Fruit fly (Drosophila melanogaster) whole organism, prepupa: Measurements from ENCODE around the gene CG31797.

Source experiments
- Blimp-1 ChIP-seq: fragments of 200-800 bp; sonication (Bioruptor generic); optimal IDR thresholded peaks from 3 replicates; lab custom pipeline; 2017; ENCODE audit warnings: missing biosample characterization, missing genetic modification characterization, mild to moderate bottlenecking, moderate library complexity, missing genetic modification reagents
- CG10631 ChIP-seq: fragments of 200-800 bp; sonication (Bioruptor generic); optimal IDR thresholded peaks from 2 replicates; lab custom pipeline; 2016; ENCODE audit warnings: missing biosample characterization, missing genetic modification characterization
- CG10669 ChIP-seq: fragments of 200-800 bp; sonication (Bioruptor generic); optimal IDR thresholded peaks from 3 replicates; lab custom pipeline; 2018; ENCODE audit warnings: missing biosample characterization, mild to moderate bottlenecking, missing genetic modification characterization, moderate library complexity
- CG11762 ChIP-seq: fragments of 200-800 bp; sonication (Bioruptor generic); optimal IDR thresholded peaks from 3 replicates; lab custom pipeline; 2016; ENCODE audit warnings: missing biosample characterization, missing genetic modification characterization; ENCODE audit not compliant: insufficient read depth
- CG11902 ChIP-seq: fragments of 200-800 bp; sonication (Bioruptor generic); optimal IDR thresholded peaks from 3 replicates; lab custom pipeline; 2016; ENCODE audit warnings: missing biosample characterization, missing genetic modification characterization
- CG15336 ChIP-seq: fragments of 200-800 bp; sonication (Bioruptor generic); IDR thresholded peaks from 2 replicates; pipeline ENCODE4 v1.3.6; 2022; ENCODE audit warnings: missing biosample characterization, missing genetic modification characterization
- CG1621 ChIP-seq: fragments of 200-800 bp; sonication (Bioruptor generic); optimal IDR thresholded peaks from 3 replicates; lab custom pipeline; 2018; ENCODE audit warnings: missing biosample characterization, mild to moderate bottlenecking, missing genetic modification characterization
- CG16779 ChIP-seq: fragments of 200-800 bp; sonication (Bioruptor generic); optimal IDR thresholded peaks from 3 replicates; lab custom pipeline; 2017; ENCODE audit warnings: missing biosample characterization, mild to moderate bottlenecking, missing genetic modification characterization
- CG3032 ChIP-seq: fragments of 200-800 bp; optimal IDR thresholded peaks from 2 replicates; lab custom pipeline; 2019; ENCODE audit warnings: missing biosample characterization, mild to moderate bottlenecking, missing genetic modification characterization, moderate library complexity
- CG32006 ChIP-seq: fragments of 200-800 bp; sonication (Bioruptor generic); optimal IDR thresholded peaks from 3 replicates; lab custom pipeline; 2017; ENCODE audit warnings: missing biosample characterization, mild to moderate bottlenecking, missing genetic modification characterization
- CG34406 ChIP-seq: fragments of 200-800 bp; sonication (Bioruptor generic); optimal IDR thresholded peaks from 3 replicates; lab custom pipeline; 2016; ENCODE audit warnings: missing biosample characterization, missing genetic modification characterization
- CG3919 ChIP-seq: fragments of 200-800 bp; sonication (Bioruptor generic); optimal IDR thresholded peaks from 3 replicates; lab custom pipeline; 2016; ENCODE audit warnings: missing biosample characterization, missing genetic modification characterization
- CG4318 ChIP-seq: fragments of 200-800 bp; sonication (Bioruptor generic); optimal IDR thresholded peaks from 3 replicates; lab custom pipeline; 2017; ENCODE audit warnings: missing biosample characterization, mild to moderate bottlenecking, missing genetic modification characterization
- CG6163 ChIP-seq: fragments of 200-800 bp; sonication (Bioruptor generic); IDR thresholded peaks from 3 replicates; pipeline ENCODE4 v1.3.6; 2022; ENCODE audit warnings: missing biosample characterization, missing genetic modification characterization
- CG6276 ChIP-seq: fragments of 200-800 bp; sonication (Bioruptor generic); optimal IDR thresholded peaks from 2 replicates; lab custom pipeline; 2017; ENCODE audit warnings: missing biosample characterization, mild to moderate bottlenecking, missing genetic modification characterization
- CG6792 ChIP-seq: fragments of 200-800 bp; sonication (Bioruptor generic); optimal IDR thresholded peaks from 3 replicates; lab custom pipeline; 2016; ENCODE audit warnings: missing biosample characterization, missing genetic modification characterization
- CG6808 ChIP-seq: fragments of 200-800 bp; sonication (Bioruptor generic); optimal IDR thresholded peaks from 3 replicates; lab custom pipeline; 2017; ENCODE audit warnings: missing biosample characterization, missing genetic modification characterization, mild to moderate bottlenecking, moderate library complexity, missing genetic modification reagents
- CG6854 ChIP-seq: fragments of 200-800 bp; sonication (Bioruptor generic); optimal IDR thresholded peaks from 2 replicates; lab custom pipeline; 2017; ENCODE audit warnings: missing biosample characterization, mild to moderate bottlenecking, missing genetic modification characterization
- CG7368 ChIP-seq: fragments of 200-800 bp; sonication (Bioruptor generic); optimal IDR thresholded peaks from 3 replicates; lab custom pipeline; 2016; ENCODE audit warnings: missing biosample characterization, missing genetic modification characterization
- CG8119 ChIP-seq: fragments of 200-800 bp; sonication (Bioruptor generic); IDR thresholded peaks from 3 replicates; pipeline ENCODE4 v1.3.6; 2022; ENCODE audit warnings: missing biosample characterization, missing genetic modification characterization
- CG8632 ChIP-seq: fragments of 200-800 bp; sonication (Bioruptor generic); optimal IDR thresholded peaks from 3 replicates; lab custom pipeline; 2016; ENCODE audit warnings: missing biosample characterization, missing genetic modification characterization
- CG9139 ChIP-seq: fragments of 200-800 bp; sonication (Bioruptor generic); optimal IDR thresholded peaks from 3 replicates; lab custom pipeline; 2017; ENCODE audit warnings: missing biosample characterization, mild to moderate bottlenecking, missing genetic modification characterization
- Eip75B ChIP-seq: fragments of 200-800 bp; sonication (Bioruptor generic); optimal IDR thresholded peaks from 3 replicates; lab custom pipeline; 2016; ENCODE audit warnings: missing biosample characterization, missing genetic modification characterization
- Eip78C ChIP-seq: fragments of 200-800 bp; sonication (Bioruptor generic); peaks from one replicate; lab custom pipeline; 2016; ENCODE audit warnings: missing biosample characterization, missing genetic modification characterization
- Eip93F ChIP-seq: fragments of 200-800 bp; sonication (Bioruptor generic); optimal IDR thresholded peaks from 2 replicates; lab custom pipeline; 2016; ENCODE audit warnings: missing biosample characterization, mild to moderate bottlenecking, missing genetic modification characterization
- Ets96B ChIP-seq: fragments of 200-800 bp; optimal IDR thresholded peaks from 2 replicates; lab custom pipeline; 2019; ENCODE audit warnings: missing biosample characterization, mild to moderate bottlenecking, missing genetic modification characterization, moderate library complexity
- Gug ChIP-seq: fragments of 200-800 bp; sonication (Bioruptor generic); IDR thresholded peaks from 2 replicates; pipeline ENCODE4 v1.3.6; 2022; ENCODE audit warnings: missing biosample characterization, missing genetic modification characterization
- Hr38 ChIP-seq: sonication (Bioruptor generic); optimal IDR thresholded peaks from 2 replicates; lab custom pipeline; 2016; ENCODE audit warnings: missing biosample characterization, missing genetic modification characterization
- Hr39 ChIP-seq: fragments of 200-800 bp; sonication (Bioruptor generic); optimal IDR thresholded peaks from 2 replicates; lab custom pipeline; 2016; ENCODE audit warnings: missing biosample characterization, missing genetic modification characterization
- Hr4 ChIP-seq: fragments of 200-800 bp; sonication (Bioruptor generic); optimal IDR thresholded peaks from 3 replicates; lab custom pipeline; 2016; ENCODE audit warnings: missing biosample characterization, missing genetic modification characterization
- Met ChIP-seq: fragments of 200-800 bp; sonication (Bioruptor generic); optimal IDR thresholded peaks from 3 replicates; lab custom pipeline; 2016; ENCODE audit warnings: missing biosample characterization, missing genetic modification characterization
- OdsH ChIP-seq: fragments of 200-800 bp; sonication (Bioruptor generic); optimal IDR thresholded peaks from 3 replicates; lab custom pipeline; 2016; ENCODE audit warnings: missing biosample characterization, missing genetic modification characterization
- Sox102F ChIP-seq: fragments of 200-800 bp; sonication (Bioruptor generic); optimal IDR thresholded peaks from 2 replicates; lab custom pipeline; 2016; ENCODE audit warnings: missing biosample characterization, mild to moderate bottlenecking, missing genetic modification characterization
- Sox14 ChIP-seq: fragments of 200-800 bp; sonication (Bioruptor generic); optimal IDR thresholded peaks from 3 replicates; lab custom pipeline; 2016; ENCODE audit warnings: missing biosample characterization, missing genetic modification characterization
- achi ChIP-seq: fragments of 200-800 bp; sonication (Bioruptor generic); optimal IDR thresholded peaks from 3 replicates; lab custom pipeline; 2016; ENCODE audit warnings: missing biosample characterization, missing genetic modification characterization
- acj6 ChIP-seq: fragments of 200-800 bp; sonication (Bioruptor generic); optimal IDR thresholded peaks from 3 replicates; lab custom pipeline; 2016; ENCODE audit warnings: missing biosample characterization, missing genetic modification characterization
- cyc ChIP-seq: fragments of 200-800 bp; sonication (Bioruptor generic); optimal IDR thresholded peaks from 3 replicates; lab custom pipeline; 2016; ENCODE audit warnings: missing biosample characterization, missing genetic modification characterization
- dac ChIP-seq: fragments of 200-800 bp; sonication (Bioruptor generic); optimal IDR thresholded peaks from 2 replicates; lab custom pipeline; 2017; ENCODE audit warnings: missing biosample characterization, mild to moderate bottlenecking, missing genetic modification characterization
- dsx ChIP-seq: fragments of 200-800 bp; optimal IDR thresholded peaks from 3 replicates; lab custom pipeline; 2019; ENCODE audit warnings: missing biosample characterization, mild to moderate bottlenecking, missing genetic modification characterization, moderate library complexity; ENCODE audit not compliant: poor library complexity, severe bottlenecking
- eg ChIP-seq: fragments of 200-800 bp; sonication (Bioruptor generic); IDR thresholded peaks from 3 replicates; pipeline ENCODE4 v1.3.6; 2022; ENCODE audit warnings: missing biosample characterization, missing genetic modification characterization
- esn ChIP-seq: fragments of 200-800 bp; sonication (Bioruptor generic); optimal IDR thresholded peaks from 2 replicates; lab custom pipeline; 2016; ENCODE audit warnings: missing biosample characterization, mild to moderate bottlenecking, missing genetic modification characterization, moderate library complexity
- fd59A ChIP-seq: fragments of 200-800 bp; sonication (Bioruptor generic); optimal IDR thresholded peaks from 2 replicates; lab custom pipeline; 2017; ENCODE audit warnings: missing biosample characterization, mild to moderate bottlenecking, missing genetic modification characterization, missing genetic modification reagents
- fd85E ChIP-seq: fragments of 200-800 bp; sonication (Bioruptor generic); optimal IDR thresholded peaks from 3 replicates; lab custom pipeline; 2016; ENCODE audit warnings: missing biosample characterization, missing genetic modification characterization
- fkh ChIP-seq: fragments of 200-800 bp; sonication (Bioruptor generic); optimal IDR thresholded peaks from 3 replicates; lab custom pipeline; 2017; ENCODE audit warnings: missing biosample characterization, mild to moderate bottlenecking, missing genetic modification characterization, moderate library complexity
- net ChIP-seq: fragments of 200-800 bp; sonication (Bioruptor generic); optimal IDR thresholded peaks from 3 replicates; lab custom pipeline; 2016; ENCODE audit warnings: missing biosample characterization, missing genetic modification characterization
- pdm3 ChIP-seq: fragments of 200-800 bp; sonication (Bioruptor generic); optimal IDR thresholded peaks from 3 replicates; lab custom pipeline; 2016; ENCODE audit warnings: missing biosample characterization, missing genetic modification characterization
- salr ChIP-seq, 2 experiments: fragments of 200-800 bp; sonication (Bioruptor generic); optimal IDR thresholded peaks; 3 replicates each; lab custom pipeline; 2016 to 2018; ENCODE audit warnings: missing biosample characterization in 2 of 2, missing genetic modification characterization in 2 of 2, mild to moderate bottlenecking in 1 of 2
- ss ChIP-seq, 2 experiments: fragments of 200-800 bp; sonication (Bioruptor generic); optimal IDR thresholded peaks; 2 replicates in 1 of 2; 3 replicates in 1 of 2; lab custom pipeline; 2017 to 2018; ENCODE audit warnings: mild to moderate bottlenecking in 2 of 2, missing biosample characterization in 2 of 2, missing genetic modification characterization in 2 of 2, moderate library complexity in 1 of 2
- svp ChIP-seq: fragments of 200-800 bp; sonication (Bioruptor generic); peaks from one replicate; lab custom pipeline; 2016; ENCODE audit warnings: missing biosample characterization, missing genetic modification characterization
- topi ChIP-seq: fragments of 200-800 bp; sonication (Bioruptor generic); optimal IDR thresholded peaks from 3 replicates; lab custom pipeline; 2016; ENCODE audit warnings: missing biosample characterization, missing genetic modification characterization
- vri ChIP-seq: fragments of 200-800 bp; sonication (Bioruptor generic); optimal IDR thresholded peaks from 3 replicates; lab custom pipeline; 2016; ENCODE audit warnings: missing biosample characterization, mild to moderate bottlenecking, missing genetic modification characterization

The CG31797 gene

dm6 chr2L:19285507-19285906 is 23.5 kb upstream of the CG31797 start:
- TF ChIP-seq fkh: no peak
- TF ChIP-seq net (GFP tag; lab: Kevin White, UChicago): no peak
- no peak for TF ChIP-seq CG6163 (GFP tag; lab: Robert Waterston, UW)
- no peak for TF ChIP-seq CG3032
- TF ChIP-seq CG1621 (tag; lab: Kevin White, UChicago): no peak
- no peak for TF ChIP-seq Hr38 (GFP tag; lab: Kevin White, UChicago)
- no peak for TF ChIP-seq vri
- no peak for TF ChIP-seq dac (GFP tag; lab: Kevin White, UChicago)
- no peak for TF ChIP-seq CG4318 (GFP tag; lab: Kevin White, UChicago)
- TF ChIP-seq topi (GFP tag; lab: Kevin White, UChicago): no peak
- peak; percentile 47 for TF ChIP-seq Eip78C (GFP tag; lab: Kevin White, UChicago)
- no peak for TF ChIP-seq CG10669
- TF ChIP-seq achi (GFP tag; lab: Kevin White, UChicago): no peak
- TF ChIP-seq Hr4 (GFP tag; lab: Kevin White, UChicago): peak; percentile 4
- no peak for TF ChIP-seq OdsH (GFP tag; lab: Kevin White, UChicago)
- no peak for TF ChIP-seq CG11762
- TF ChIP-seq acj6 (GFP tag; lab: Kevin White, UChicago): peak; percentile 3
- TF ChIP-seq Ets96B: peak; percentile 25
- TF ChIP-seq CG34406 (GFP tag; lab: Kevin White, UChicago): no peak
- no peak for TF ChIP-seq CG6854 (GFP tag; lab: Kevin White, UChicago)
- TF ChIP-seq fd59A: no peak
- no peak for TF ChIP-seq cyc (GFP tag; lab: Kevin White, UChicago)
- no peak for TF ChIP-seq ss (GFP tag; optimal IDR thresholded peaks at IDR 0.05; lab: Kevin White, UChicago)
- no peak for TF ChIP-seq CG7368 (GFP tag; lab: Kevin White, UChicago)
- TF ChIP-seq CG11902: no peak
- no peak for TF ChIP-seq salr (GFP tag; optimal IDR thresholded peaks at IDR 0.05; lab: Kevin White, UChicago)
- TF ChIP-seq eg: 0 out of 3 replicates have a peak, but pooled peaks have one; percentile 15
- TF ChIP-seq CG8119 (GFP tag; lab: Robert Waterston, UW): no peak
- no peak for TF ChIP-seq Gug (GFP tag; lab: Robert Waterston, UW)
- TF ChIP-seq Blimp-1 (GFP tag; lab: Kevin White, UChicago): no peak
- no peak for TF ChIP-seq Eip75B
- TF ChIP-seq CG9139: no peak
- no peak for TF ChIP-seq CG6792 (GFP tag; lab: Kevin White, UChicago)
- peak; percentile 25 for TF ChIP-seq CG32006 (GFP tag; lab: Kevin White, UChicago)
- TF ChIP-seq Hr39 (GFP tag; lab: Kevin White, UChicago): no peak
- no peak for TF ChIP-seq CG8632 (GFP tag; lab: Kevin White, UChicago)
- TF ChIP-seq fd85E (GFP tag; lab: Kevin White, UChicago): no peak
- peak; percentile 7 for TF ChIP-seq CG10631
- no peak for TF ChIP-seq CG6276
- no peak for TF ChIP-seq dsx (GFP tag; lab: Kevin White, UChicago)
- no peak for TF ChIP-seq Eip93F (GFP tag; lab: Kevin White, UChicago)
- no peak for TF ChIP-seq CG15336 (GFP tag; lab: Robert Waterston, UW)
- TF ChIP-seq Sox14 (GFP tag; lab: Kevin White, UChicago): no peak

- peak; percentile 15 for TF ChIP-seq Sox14 (GFP tag; lab: Kevin White, UChicago)
- TF ChIP-seq Ets96B: peak; percentile 34
- TF ChIP-seq CG8632 (GFP tag; lab: Kevin White, UChicago): peak; percentile 3
- TF ChIP-seq CG11762: no peak
- peak; percentile 81 for TF ChIP-seq Eip78C (GFP tag; lab: Kevin White, UChicago)
- TF ChIP-seq CG32006 (GFP tag; lab: Kevin White, UChicago): peak; percentile 59
- peak; percentile 52 for TF ChIP-seq Met
- peak; percentile 18 for TF ChIP-seq CG4318 (GFP tag; lab: Kevin White, UChicago)
- peak; percentile 15 for TF ChIP-seq CG3919 (GFP tag; lab: Kevin White, UChicago)
- peak; percentile 3 for TF ChIP-seq CG16779 (tag; lab: Kevin White, UChicago)
- TF ChIP-seq OdsH (GFP tag; lab: Kevin White, UChicago): peak; percentile 11
- TF ChIP-seq svp (GFP tag; lab: Kevin White, UChicago): peak; percentile 61
- TF ChIP-seq net (GFP tag; lab: Kevin White, UChicago): no peak
- TF ChIP-seq CG6808 (GFP tag; lab: Kevin White, UChicago): peak; percentile 29
- TF ChIP-seq pdm3: peak; percentile 15
- no peak for TF ChIP-seq Gug (GFP tag; lab: Robert Waterston, UW)
- no peak for TF ChIP-seq esn (GFP tag; lab: Kevin White, UChicago)
- TF ChIP-seq CG10631: peak; percentile 21
- TF ChIP-seq Sox102F: peak; percentile 6
- TF ChIP-seq topi (GFP tag; lab: Kevin White, UChicago): peak; percentile 9
- peak; percentile 12 for TF ChIP-seq dsx (GFP tag; lab: Kevin White, UChicago)
- no peak for TF ChIP-seq Blimp-1 (GFP tag; lab: Kevin White, UChicago)
Observed at dm6 chr2L:19270686-19271085, 8.6 kb upstream of the CG31797 start.
